Worm (Caenorhabditis elegans): ENCODE data around the gene R10E9.2.

R10E9.2 gene

DNA sequence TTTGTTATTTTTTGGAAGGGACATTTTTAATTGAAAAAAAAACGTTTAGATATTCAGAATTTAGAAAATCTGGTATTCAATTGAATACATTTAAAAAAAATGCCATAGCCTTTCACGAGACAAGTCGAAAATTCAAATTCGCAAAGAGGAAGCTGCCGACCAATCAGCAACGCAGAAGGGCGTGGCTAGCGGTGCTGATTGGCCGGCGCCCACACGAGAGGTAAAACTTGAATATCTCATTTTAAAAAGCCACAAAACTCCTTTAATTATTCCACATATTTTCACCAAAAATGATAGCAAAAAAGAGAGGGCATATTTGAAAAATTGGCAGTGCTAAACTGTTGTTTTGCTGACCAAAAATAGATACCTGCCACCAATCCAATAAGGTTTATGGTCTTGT, 10.4 kb upstream of the R10E9.2 start:
- no peak for TF ChIP-seq sma-9 (GFP tag; optimal IDR thresholded peaks at IDR 0.05)
- no peak for TF ChIP-seq sma-9 (tag; optimal IDR thresholded peaks at IDR 0.05)
- no peak for TF ChIP-seq peb-1 (tag; optimal IDR thresholded peaks at IDR 0.05)
- no peak for TF ChIP-seq nhr-237 (tag; optimal IDR thresholded peaks at IDR 0.05)
- no peak for TF ChIP-seq elt-3 (tag; optimal IDR thresholded peaks at IDR 0.05)
- TF ChIP-seq sma-3 (GFP tag; optimal IDR thresholded peaks at IDR 0.05), result no peak
- no peak for TF ChIP-seq aly-2 (tag; optimal IDR thresholded peaks at IDR 0.05)

DNA sequence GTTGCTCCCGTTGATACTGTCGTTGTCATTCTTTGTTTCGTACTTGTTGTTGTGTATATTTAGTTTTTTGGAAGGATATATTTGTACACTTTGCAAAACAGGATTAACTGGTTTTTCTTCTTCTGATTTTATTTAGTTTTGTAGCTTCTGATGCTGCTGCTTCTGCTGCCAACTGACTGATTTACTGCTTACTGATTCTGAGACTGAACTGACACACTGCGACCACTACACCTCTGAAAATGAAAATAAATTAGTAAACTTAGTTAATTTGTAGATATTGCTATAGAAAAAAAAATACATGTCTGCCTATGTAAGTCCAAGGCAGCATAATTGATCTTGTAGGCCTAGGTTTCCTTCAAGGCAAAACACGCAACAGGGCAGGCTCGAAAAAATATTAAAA, 8.6 kb upstream of the R10E9.2 start, which contains the start of gene R10E9.4:
R10E9.4 (minus strand) TSS at position 101 of the 400 bp plus-strand sequence.
- TF ChIP-seq nhr-12 (tag; optimal IDR thresholded peaks at IDR 0.05) (no peak), egl-27 (tag; optimal IDR thresholded peaks at IDR 0.05) (no peak), blmp-1 (tag; optimal IDR thresholded peaks at IDR 0.05; ENCODE audit: insufficient read depth) (no peak), ama-1 (optimal IDR thresholded peaks at IDR 0.05) (no peak), mbf-1 (tag; optimal IDR thresholded peaks at IDR 0.05) (no peak), nhr-77 (tag; optimal IDR thresholded peaks at IDR 0.05) (no peak), lin-13 (GFP tag; optimal IDR thresholded peaks at IDR 0.05) (no peak), nhr-21 (tag; optimal IDR thresholded peaks at IDR 0.05) (no peak), ceh-82 (tag; optimal IDR thresholded peaks at IDR 0.05) (no peak), sem-4 (tag; optimal IDR thresholded peaks at IDR 0.05) (no peak), crh-2 (tag; optimal IDR thresholded peaks at IDR 0.05) (no peak), zag-1 (tag; optimal IDR thresholded peaks at IDR 0.05) (no peak), gmeb-1 (tag; optimal IDR thresholded peaks at IDR 0.05) (no peak), lin-11 (tag; optimal IDR thresholded peaks at IDR 0.05) (no peak), elt-3 (tag; optimal IDR thresholded peaks at IDR 0.05) (no peak)

DNA sequence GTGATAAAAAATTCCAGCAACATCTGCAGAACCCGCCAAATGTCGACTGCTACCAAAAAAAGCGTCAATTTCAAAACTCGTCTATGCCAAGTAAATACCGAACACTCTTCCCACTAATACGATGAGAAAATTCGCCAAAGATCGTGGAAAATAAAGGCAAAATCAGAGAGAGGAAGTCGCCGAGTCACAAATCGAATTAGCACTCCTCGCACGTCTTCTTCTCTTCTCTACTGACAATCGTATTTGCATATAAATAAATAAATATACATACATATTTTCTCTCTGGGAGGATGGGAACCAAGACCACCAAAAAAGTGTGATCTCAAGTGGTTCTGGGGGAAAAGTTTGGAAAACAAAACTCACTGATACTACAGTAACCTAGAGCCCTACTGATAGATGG, 6.3 kb upstream of the R10E9.2 start:
- TF ChIP-seq sma-9 (GFP tag; optimal IDR thresholded peaks at IDR 0.05), result no peak
- no peak for TF ChIP-seq sma-9 (tag; optimal IDR thresholded peaks at IDR 0.05)

DNA sequence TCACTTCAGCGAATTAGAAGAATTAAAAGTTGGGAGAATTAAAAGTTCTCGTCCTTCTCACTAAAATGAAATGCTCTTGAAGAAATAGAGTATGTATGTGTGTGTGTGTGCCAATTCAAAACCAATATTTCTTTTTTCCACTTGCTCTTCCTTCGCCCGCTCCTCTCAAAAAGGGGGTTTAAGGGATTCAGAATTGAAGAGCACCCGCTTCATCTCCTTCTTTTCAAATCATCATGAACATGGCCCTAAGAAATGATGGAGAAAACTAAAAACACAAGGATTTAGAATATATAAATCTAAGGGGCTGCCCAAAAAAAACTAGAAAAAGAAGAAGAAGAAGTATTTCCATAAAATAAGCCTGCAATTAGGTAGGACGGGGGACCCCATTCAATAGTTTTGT, 5.0 kb upstream of the R10E9.2 start:
- TF ChIP-seq lin-39 (tag; optimal IDR thresholded peaks at IDR 0.05), result peak; percentile 7
- TF ChIP-seq unc-55 (GFP tag; optimal IDR thresholded peaks at IDR 0.05), result peak; percentile 42
- TF ChIP-seq mdl-1 (tag; optimal IDR thresholded peaks at IDR 0.05), result no peak
- TF ChIP-seq zag-1 (tag; optimal IDR thresholded peaks at IDR 0.05), result peak; percentile 16
- TF ChIP-seq ZK546.5 (tag; optimal IDR thresholded peaks at IDR 0.05), result no peak

DNA sequence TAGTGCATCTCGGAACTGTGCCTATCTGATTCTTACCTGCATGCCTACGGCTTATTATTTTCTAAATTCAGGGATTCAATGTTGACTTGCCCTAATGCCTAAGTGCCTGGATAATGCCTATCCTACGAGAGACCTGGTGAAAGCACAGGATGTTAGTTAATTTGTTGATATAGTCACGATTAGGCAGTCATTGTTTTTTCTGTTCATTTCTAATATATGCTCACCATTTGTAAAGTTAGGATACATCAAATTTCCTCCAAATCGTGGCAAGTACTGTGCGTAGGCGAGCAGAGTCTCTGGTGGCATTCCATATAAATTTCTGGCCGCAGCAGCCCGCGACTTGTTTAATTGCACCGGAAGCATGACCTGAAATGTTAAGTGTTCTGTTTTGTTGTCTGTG, 2.0 kb upstream of the R10E9.2 start:
- no peak for TF ChIP-seq mbf-1 (tag; optimal IDR thresholded peaks at IDR 0.05)
- no peak for TF ChIP-seq fos-1 (tag; optimal IDR thresholded peaks at IDR 0.05)
- TF ChIP-seq nhr-11 (tag; optimal IDR thresholded peaks at IDR 0.05), result no peak
- no peak for TF ChIP-seq ztf-4 (tag; optimal IDR thresholded peaks at IDR 0.05)
- no peak for TF ChIP-seq nhr-237 (tag; optimal IDR thresholded peaks at IDR 0.05)
- TF ChIP-seq gmeb-1 (tag; optimal IDR thresholded peaks at IDR 0.05), result no peak

DNA sequence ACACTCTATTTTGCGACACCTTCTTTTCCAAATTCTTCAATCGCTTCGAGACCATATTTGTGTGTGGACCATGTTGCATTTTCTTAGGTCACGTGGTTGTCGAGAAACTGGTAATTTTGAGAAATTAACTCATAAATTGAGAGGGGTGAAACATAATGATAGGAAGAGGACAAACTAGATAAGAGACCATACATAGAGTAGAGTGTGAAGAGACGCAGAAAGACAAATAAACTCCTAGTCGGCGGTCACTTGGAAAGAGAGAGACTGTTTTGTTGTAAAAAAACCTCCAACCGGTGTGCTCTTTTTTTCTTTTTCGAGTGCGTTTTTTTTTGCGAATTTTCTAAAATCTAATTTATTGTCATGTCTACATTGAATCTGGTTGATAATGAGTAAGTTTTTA, 4.2 kb downstream of the R10E9.2 start, which contains the start of gene R10E9.3:
R10E9.3 (plus strand) TSS at position 235 of the 400 bp plus-strand sequence.
- TF ChIP-seq crh-2 (tag; optimal IDR thresholded peaks at IDR 0.05) (no peak), mbf-1 (tag; optimal IDR thresholded peaks at IDR 0.05) (no peak), nhr-129 (tag; optimal IDR thresholded peaks at IDR 0.05) (no peak), alr-1 (tag; optimal IDR thresholded peaks at IDR 0.05) (no peak), fos-1 (tag; optimal IDR thresholded peaks at IDR 0.05) (peak; percentile 46)

DNA sequence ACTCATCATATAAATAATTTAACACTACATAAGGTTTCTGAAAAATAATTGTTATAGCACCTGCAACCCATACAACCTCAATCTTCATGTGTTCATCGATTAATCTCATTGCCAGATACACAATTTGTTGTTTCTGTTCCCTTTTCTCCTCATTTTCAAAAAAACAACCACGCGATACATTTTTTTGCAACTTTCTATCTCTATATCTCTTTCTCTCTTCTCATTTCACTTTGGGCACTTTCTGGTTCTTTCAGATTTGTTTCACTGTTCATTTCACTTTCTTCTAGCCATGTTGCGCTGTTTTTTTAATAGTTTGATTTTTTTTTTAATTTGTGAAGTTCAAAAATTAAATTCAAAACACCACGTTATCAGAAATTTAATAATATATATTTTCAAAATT, 4.9 kb downstream of the R10E9.2 start:
- TF ChIP-seq blmp-1 (tag; optimal IDR thresholded peaks at IDR 0.05; ENCODE audit: insufficient read depth), result peak; percentile 84
- no peak for TF ChIP-seq peb-1 (tag; optimal IDR thresholded peaks at IDR 0.05)

DNA sequence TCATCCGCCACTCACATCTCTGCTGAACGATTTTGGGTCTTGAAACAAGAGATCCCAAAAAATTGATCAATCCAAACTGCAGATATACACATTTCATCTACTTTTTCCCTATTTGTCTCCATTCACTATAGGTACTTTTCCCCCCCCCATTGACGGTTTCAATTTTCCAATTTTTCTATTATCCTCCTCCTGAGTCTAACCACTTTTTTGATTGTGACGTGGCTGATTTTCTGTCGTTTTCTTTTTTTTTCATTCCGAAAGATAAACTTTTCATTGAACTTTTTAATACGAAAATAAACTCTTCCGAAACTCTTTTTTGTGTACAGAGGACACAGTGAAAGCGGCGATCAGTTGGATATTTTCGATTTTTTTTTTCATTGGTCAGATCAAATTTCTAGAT, 6.3 kb downstream of the R10E9.2 start:
- TF ChIP-seq crh-2 (tag; optimal IDR thresholded peaks at IDR 0.05) (no peak), ama-1 (optimal IDR thresholded peaks at IDR 0.05) (peak; percentile 22), nhr-10 (tag; optimal IDR thresholded peaks at IDR 0.05) (no peak), fos-1 (tag; optimal IDR thresholded peaks at IDR 0.05) (no peak), dmd-4 (tag; optimal IDR thresholded peaks at IDR 0.05) (no peak)

Data from whole organism, L2 larva.